Worm (Caenorhabditis elegans) whole organism, L1 larva: Measurements from ENCODE around the gene cutl-27.
A peak's percentile ranks its signal among the peaks of the same experiment; 100 is the strongest.

Experiments used
- C04F5.9 ChIP-seq: sonication (generic microtip); optimal IDR thresholded peaks from 2 replicates; lab custom pipeline; 2016; ENCODE audit warnings: missing genetic modification characterization, missing compliant biosample characterization
- C16A3.4 ChIP-seq: fragments of 150-350 bp; optimal IDR thresholded peaks from 2 replicates; lab custom pipeline; 2014; ENCODE audit warnings: missing biosample characterization, missing genetic modification characterization
- C34B4.2 ChIP-seq: sonication (generic microtip); optimal IDR thresholded peaks from 2 replicates; lab custom pipeline; 2017; ENCODE audit warnings: mild to moderate bottlenecking, missing genetic modification characterization, missing compliant biosample characterization
- aly-2 ChIP-seq: fragments of 150-350 bp; optimal IDR thresholded peaks from 2 replicates; lab custom pipeline; 2014; ENCODE audit warnings: missing biosample characterization, missing genetic modification characterization
- ceh-63 ChIP-seq: fragments of 200-800 bp; sonication (Bioruptor generic); optimal IDR thresholded peaks from 2 replicates; lab custom pipeline; 2018; ENCODE audit warnings: mild to moderate bottlenecking, missing genetic modification characterization, missing compliant biosample characterization
- ceh-82 ChIP-seq, 3 experiments: fragments of 150-350 bp in 1 of 3; sonication (generic microtip) in 2 of 3; optimal IDR thresholded peaks; 2 replicates each; lab custom pipeline; 2014 to 2017; ENCODE audit warnings: missing biosample characterization in 3 of 3, missing genetic modification characterization in 3 of 3
- ceh-90 ChIP-seq: sonication (generic microtip); optimal IDR thresholded peaks from 2 replicates; lab custom pipeline; 2016; ENCODE audit warnings: missing genetic modification characterization, missing compliant biosample characterization
- efl-1 ChIP-seq, 4 experiments: fragments of 150-350 bp; optimal IDR thresholded peaks in 3 of 4; peaks in 1 of 4; 1 replicate in 1 of 4; 2 replicates in 3 of 4; lab custom pipeline; 2014; ENCODE audit warnings: missing biosample characterization in 2 of 4, missing genetic modification characterization in 2 of 4, missing genetic modification reagents in 2 of 4
- egl-13 ChIP-seq: sonication (generic microtip); optimal IDR thresholded peaks from 2 replicates; lab custom pipeline; 2016; ENCODE audit warnings: missing genotype, missing genetic modification reagents, missing genetic modification characterization, missing compliant biosample characterization
- egl-27 ChIP-seq, 2 experiments: fragments of 150-350 bp in 1 of 2; sonication (generic microtip); optimal IDR thresholded peaks; 3 replicates each; lab custom pipeline; 2017 to 2018; ENCODE audit warnings: missing biosample characterization in 2 of 2, missing genetic modification characterization in 2 of 2, missing genetic modification reagents in 2 of 2
- elt-2 ChIP-seq: sonication (generic microtip); optimal IDR thresholded peaks from 2 replicates; lab custom pipeline; 2016; ENCODE audit warnings: missing genetic modification characterization, mild to moderate bottlenecking, inconsistent platforms, missing compliant biosample characterization, missing genetic modification reagents
- fkh-4 ChIP-seq: sonication (generic microtip); optimal IDR thresholded peaks from 2 replicates; lab custom pipeline; 2016; ENCODE audit warnings: missing compliant biosample characterization, missing genetic modification characterization, borderline replicate concordance
- fkh-8 ChIP-seq: sonication (generic microtip); optimal IDR thresholded peaks from 2 replicates; lab custom pipeline; 2016; ENCODE audit warnings: mild to moderate bottlenecking, missing genetic modification characterization, missing compliant biosample characterization
- grh-1 ChIP-seq: fragments of 200-800 bp; sonication (Bioruptor generic); IDR thresholded peaks from 2 replicates; pipeline ENCODE4 v1.3.6; 2022; ENCODE audit warnings: missing genetic modification reagents, missing genetic modification characterization, missing compliant biosample characterization
- isw-1 ChIP-seq: fragments of 200-800 bp; sonication (Bioruptor generic); IDR thresholded peaks from 2 replicates; pipeline ENCODE4 v1.3.6; 2022; ENCODE audit warnings: missing genetic modification characterization, missing compliant biosample characterization
- jun-1 ChIP-seq: fragments of 150-350 bp; optimal IDR thresholded peaks from 2 replicates; lab custom pipeline; 2014; ENCODE audit warnings: missing biosample characterization, missing genetic modification reagents, missing genetic modification characterization
- lin-13 ChIP-seq: fragments of 150-350 bp; optimal IDR thresholded peaks from 2 replicates; lab custom pipeline; 2014; ENCODE audit warnings: missing biosample characterization, missing genetic modification reagents, missing genetic modification characterization
- lin-14 ChIP-seq: fragments of 200-800 bp; sonication (Bioruptor generic); optimal IDR thresholded peaks from 2 replicates; lab custom pipeline; 2018; ENCODE audit warnings: mild to moderate bottlenecking, missing genetic modification characterization, moderate library complexity, missing compliant biosample characterization
- lin-15B ChIP-seq: fragments of 150-350 bp; sonication (generic microtip); optimal IDR thresholded peaks from 3 replicates; lab custom pipeline; 2014; ENCODE audit warnings: missing biosample characterization, missing genetic modification characterization
- lin-35 ChIP-seq, 2 experiments: fragments of 150-350 bp; optimal IDR thresholded peaks; 2 replicates each; lab custom pipeline; 2014; ENCODE audit warnings: missing biosample characterization in 2 of 2, missing genetic modification characterization in 2 of 2, missing genetic modification reagents in 2 of 2
- lir-3 ChIP-seq: sonication (generic microtip); optimal IDR thresholded peaks from 2 replicates; lab custom pipeline; 2016; ENCODE audit warnings: mild to moderate bottlenecking, missing genetic modification characterization, moderate library complexity, missing compliant biosample characterization; ENCODE audit not compliant: poor library complexity
- mab-9 ChIP-seq: fragments of 200-800 bp; sonication (Bioruptor generic); IDR thresholded peaks from 2 replicates; pipeline ENCODE4 v1.3.6; 2022; ENCODE audit warnings: missing genetic modification reagents, missing genetic modification characterization, missing compliant biosample characterization
- mdl-1 ChIP-seq, 2 experiments: fragments of 150-350 bp; optimal IDR thresholded peaks; 2 replicates each; lab custom pipeline; 2014 to 2017; ENCODE audit warnings: missing biosample characterization in 2 of 2, missing genetic modification characterization in 2 of 2, inconsistent platforms in 1 of 2
- mef-2 ChIP-seq: fragments of 150-350 bp; optimal IDR thresholded peaks from 2 replicates; lab custom pipeline; 2014; ENCODE audit warnings: missing biosample characterization, missing genetic modification characterization
- mep-1 ChIP-seq: fragments of 150-350 bp; optimal IDR thresholded peaks from 2 replicates; lab custom pipeline; 2014; ENCODE audit warnings: missing biosample characterization, missing genetic modification characterization
- nhr-11 ChIP-seq: fragments of 150-350 bp; optimal IDR thresholded peaks from 2 replicates; lab custom pipeline; 2014; ENCODE audit warnings: missing biosample characterization, missing genetic modification characterization
- nhr-19 ChIP-seq: fragments of 200-800 bp; sonication (Bioruptor generic); conservative IDR thresholded peaks from 2 replicates; pipeline ENCODE4 v1.3.6; 2022; ENCODE audit warnings: missing genetic modification characterization, missing compliant biosample characterization
- nhr-20 ChIP-seq: sonication (generic microtip); optimal IDR thresholded peaks from 2 replicates; lab custom pipeline; 2016; ENCODE audit warnings: mild to moderate bottlenecking, missing genetic modification characterization, missing compliant biosample characterization
- nhr-28 ChIP-seq: fragments of 150-350 bp; optimal IDR thresholded peaks from 2 replicates; lab custom pipeline; 2014; ENCODE audit warnings: missing biosample characterization, missing genetic modification characterization
- nhr-71 ChIP-seq: sonication (generic microtip); optimal IDR thresholded peaks from 2 replicates; lab custom pipeline; 2016; ENCODE audit warnings: mild to moderate bottlenecking, missing genetic modification characterization, moderate library complexity, missing compliant biosample characterization
- nhr-76 ChIP-seq: sonication (generic microtip); optimal IDR thresholded peaks from 2 replicates; lab custom pipeline; 2017; ENCODE audit warnings: missing biosample characterization, missing genetic modification characterization
- nhr-77 ChIP-seq: fragments of 150-350 bp; optimal IDR thresholded peaks from 2 replicates; lab custom pipeline; 2014; ENCODE audit warnings: missing biosample characterization, missing genetic modification characterization
- nhr-84 ChIP-seq: sonication (generic microtip); optimal IDR thresholded peaks from 2 replicates; lab custom pipeline; 2017; ENCODE audit warnings: missing biosample characterization, missing genetic modification characterization
- nhr-85 ChIP-seq: sonication (generic microtip); peaks from one replicate; lab custom pipeline; 2016; ENCODE audit warnings: missing genetic modification characterization, inconsistent platforms, missing compliant biosample characterization
- nhr-90 ChIP-seq: sonication (generic microtip); optimal IDR thresholded peaks from 2 replicates; lab custom pipeline; 2016; ENCODE audit warnings: mild to moderate bottlenecking, missing genetic modification characterization, missing compliant biosample characterization; ENCODE audit not compliant: poor library complexity
- pax-3 ChIP-seq: fragments of 200-800 bp; sonication (Bioruptor generic); optimal IDR thresholded peaks from 2 replicates; lab custom pipeline; 2018; ENCODE audit warnings: mild to moderate bottlenecking, missing genetic modification characterization, moderate library complexity, missing compliant biosample characterization
- pqm-1 ChIP-seq: sonication (generic microtip); optimal IDR thresholded peaks from 3 replicates; lab custom pipeline; 2017; ENCODE audit warnings: missing biosample characterization, missing genetic modification characterization
- rnt-1 ChIP-seq: sonication (generic microtip); optimal IDR thresholded peaks from 2 replicates; lab custom pipeline; 2016; ENCODE audit warnings: mild to moderate bottlenecking, missing genetic modification characterization, moderate library complexity, missing compliant biosample characterization
- skn-1 ChIP-seq: fragments of 150-350 bp; optimal IDR thresholded peaks from 2 replicates; lab custom pipeline; 2014; ENCODE audit warnings: missing biosample characterization, missing genetic modification characterization
- snu-23 ChIP-seq: sonication (generic microtip); optimal IDR thresholded peaks from 2 replicates; lab custom pipeline; 2016; ENCODE audit warnings: missing genetic modification characterization, missing compliant biosample characterization
- sox-4 ChIP-seq: sonication (generic microtip); optimal IDR thresholded peaks from 2 replicates; lab custom pipeline; 2016; ENCODE audit warnings: missing genetic modification characterization, missing compliant biosample characterization
- sup-37 ChIP-seq: fragments of 200-800 bp; sonication (Bioruptor generic); optimal IDR thresholded peaks from 2 replicates; lab custom pipeline; 2018; ENCODE audit warnings: mild to moderate bottlenecking, missing genetic modification characterization, missing compliant biosample characterization
- tbx-2 ChIP-seq: sonication (generic microtip); optimal IDR thresholded peaks from 2 replicates; lab custom pipeline; 2016; ENCODE audit warnings: missing genetic modification characterization, missing compliant biosample characterization
- unc-130 ChIP-seq: fragments of 150-350 bp; optimal IDR thresholded peaks from 2 replicates; lab custom pipeline; 2017; ENCODE audit warnings: missing biosample characterization, missing genetic modification characterization, inconsistent platforms
- unc-62 ChIP-seq: fragments of 150-350 bp; optimal IDR thresholded peaks from 2 replicates; lab custom pipeline; 2014; ENCODE audit warnings: missing biosample characterization, missing genetic modification reagents, missing genetic modification characterization
- unc-86 ChIP-seq: sonication (generic microtip); optimal IDR thresholded peaks from 2 replicates; lab custom pipeline; 2016; ENCODE audit warnings: missing genetic modification characterization, missing compliant biosample characterization
- unc-98 ChIP-seq: fragments of 200-800 bp; sonication (Bioruptor generic); IDR thresholded peaks from 2 replicates; pipeline ENCODE4 v1.3.6; 2022; ENCODE audit warnings: missing genetic modification characterization, missing compliant biosample characterization
- xbp-1 ChIP-seq: sonication (generic microtip); optimal IDR thresholded peaks from 2 replicates; lab custom pipeline; 2016; ENCODE audit warnings: missing genetic modification characterization, missing compliant biosample characterization

Gene cutl-27

ce11 chrIV:11855900-11856660 lies 22.3 kb upstream of the cutl-27 start, which contains the start of gene ech-2 (continued):
- TF ChIP-seq aly-2 (tag; lab: Kevin White, UChicago) (no peak), C34B4.2 (no peak), unc-98 (GFP tag; lab: Robert Waterston, UW) (no peak), unc-130 (tag; lab: Kevin White, UChicago) (no peak), sup-37 (GFP tag; lab: Kevin White, UChicago) (no peak)

- TF ChIP-seq ceh-63 (GFP tag; lab: Kevin White, UChicago) = no peak
- TF ChIP-seq grh-1 (GFP tag; lab: Robert Waterston, UW) = no peak
- TF ChIP-seq snu-23 = peak; percentile 78
- TF ChIP-seq lir-3 (tag; lab: Kevin White, UChicago) = peak; percentile 32
- peak; percentile 45; the same call in 1 of the 2 replicates for TF ChIP-seq nhr-19
- peak; percentile 81 for TF ChIP-seq skn-1 (tag; lab: Kevin White, UChicago)
- TF ChIP-seq unc-62 (GFP tag; lab: Kevin White, UChicago) = no peak
- TF ChIP-seq pax-3 = peak; percentile 34
- TF ChIP-seq nhr-84 (tag; lab: Kevin White, UChicago) = no peak
- peak; percentile 94 for TF ChIP-seq lin-14
- TF ChIP-seq nhr-76 = no peak
- no peak for TF ChIP-seq fkh-4 (tag; lab: Kevin White, UChicago)
- TF ChIP-seq mef-2 (tag; lab: Kevin White, UChicago) = peak; percentile 50
- TF ChIP-seq nhr-90 = no peak
- TF ChIP-seq lin-13 (GFP tag; lab: Kevin White, UChicago) = peak; percentile 44
- no peak for TF ChIP-seq ceh-90 (tag; lab: Kevin White, UChicago)
- TF ChIP-seq C16A3.4 (tag; lab: Kevin White, UChicago) = peak; percentile 56
- peak; percentile 70 for TF ChIP-seq unc-130 (tag; lab: Kevin White, UChicago)
- TF ChIP-seq nhr-85 (tag; lab: Kevin White, UChicago) = no peak
- no peak for TF ChIP-seq C04F5.9 (tag; lab: Kevin White, UChicago)
- TF ChIP-seq nhr-20 (tag; lab: Kevin White, UChicago) = peak; percentile 48
- peak; percentile 76 for TF ChIP-seq jun-1
- TF ChIP-seq unc-86 (tag; lab: Kevin White, UChicago) = peak; percentile 61
- peak; percentile 64 for TF ChIP-seq lin-15B (tag; lab: Kevin White, UChicago)
- TF ChIP-seq mep-1 = peak; percentile 71
- peak; percentile 69 for TF ChIP-seq tbx-2
- peak; percentile 51 for TF ChIP-seq egl-13 (tag; lab: Kevin White, UChicago)
- no peak for TF ChIP-seq elt-2 (tag; lab: Kevin White, UChicago)
- TF ChIP-seq lin-35 (GFP tag; optimal IDR thresholded peaks at IDR 0.05; lab: Kevin White, UChicago) = peak; percentile 48 to 68
- peak; percentile 62 for TF ChIP-seq rnt-1
- peak; percentile 62 for TF ChIP-seq xbp-1 (tag; lab: Kevin White, UChicago)
- TF ChIP-seq isw-1 = peak; percentile 64
- TF ChIP-seq mab-9 (GFP tag; lab: Robert Waterston, UW) = no peak
- no peak for TF ChIP-seq pqm-1
- no peak for TF ChIP-seq nhr-28 (tag; lab: Kevin White, UChicago)
- TF ChIP-seq fkh-8 (tag; lab: Kevin White, UChicago) = peak; percentile 91
- peak; percentile 64 to 73 for TF ChIP-seq efl-1 (optimal IDR thresholded peaks at IDR 0.05; lab: Kevin White, UChicago)
- peak; percentile 46 to 53 for TF ChIP-seq efl-1 (GFP tag; optimal IDR thresholded peaks at IDR 0.05 in 1 of 2; lab: Kevin White, UChicago)
- no peak for TF ChIP-seq nhr-11 (tag; lab: Kevin White, UChicago)
- no peak for TF ChIP-seq C34B4.2
- TF ChIP-seq nhr-71 (tag; lab: Kevin White, UChicago) = peak; percentile 83
- TF ChIP-seq sox-4 (tag; lab: Kevin White, UChicago) = no peak
- peak in 1 of 2 experiments; percentile 41 for TF ChIP-seq mdl-1 (tag; optimal IDR thresholded peaks at IDR 0.05; lab: Kevin White, UChicago)
- no peak for TF ChIP-seq aly-2 (tag; lab: Kevin White, UChicago)
- peak; percentile 53 to 89 (median 61) for TF ChIP-seq ceh-82 (tag; optimal IDR thresholded peaks at IDR 0.05; lab: Kevin White, UChicago)
- peak; percentile 68 for TF ChIP-seq nhr-77 (tag; lab: Kevin White, UChicago)
- peak in 1 of 2 experiments; percentile 35 for TF ChIP-seq egl-27 (tag; optimal IDR thresholded peaks at IDR 0.05; lab: Kevin White, UChicago)
These were observed 21.2 kb upstream of the cutl-27 start for ce11 chrIV:11857159-11857565.
